Worm (Caenorhabditis elegans): Measurements from ENCODE around the gene F23D12.7.

DNA sequence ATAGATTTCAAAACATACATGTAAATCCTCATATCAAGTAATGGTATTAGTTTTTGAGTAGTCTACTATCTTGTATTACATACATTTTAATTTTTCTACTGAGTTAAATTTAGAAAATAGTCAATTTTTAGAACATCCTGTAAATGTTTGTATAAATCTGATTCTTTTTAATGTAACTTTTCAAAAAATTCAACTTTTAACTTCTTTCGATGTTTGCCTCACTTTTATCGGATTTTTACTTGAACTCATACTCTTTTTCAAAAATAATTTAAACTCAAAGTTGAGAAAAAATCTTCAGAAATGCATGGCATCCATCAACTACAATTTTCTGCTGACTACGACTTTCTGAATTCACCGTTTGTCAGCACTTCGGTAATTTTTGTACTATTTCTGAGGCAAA, 10.9 kb upstream of the F23D12.7 start, which contains the start of gene M163.7:
- no peak for TF ChIP-seq unc-62 (GFP tag; optimal IDR thresholded peaks at IDR 0.05)
- no peak for TF ChIP-seq nhr-28 (tag; optimal IDR thresholded peaks at IDR 0.05)
- TF ChIP-seq pha-4 (tag; optimal IDR thresholded peaks at IDR 0.05): no peak
- no peak for TF ChIP-seq ces-1 (GFP tag; optimal IDR thresholded peaks at IDR 0.05)
- no peak for TF ChIP-seq nhr-237 (tag; optimal IDR thresholded peaks at IDR 0.05)
- no peak for TF ChIP-seq elt-1 (tag; optimal IDR thresholded peaks at IDR 0.05; ENCODE audit: borderline replicate concordance, insufficient read depth)
- TF ChIP-seq snpc-4 (tag; optimal IDR thresholded peaks at IDR 0.05): no peak
- no peak for TF ChIP-seq ztf-11 (tag; optimal IDR thresholded peaks at IDR 0.05)
- TF ChIP-seq nhr-12 (tag; optimal IDR thresholded peaks at IDR 0.05): no peak
